Fruit fly (Drosophila melanogaster) whole organism, embryonic: ENCODE results near the gene CG2681.
A peak's percentile ranks its signal among the peaks of the same experiment; 100 is the strongest.

ENCODE experiments used
- Atf6 ChIP-seq: fragments of 200-800 bp; sonication (Bioruptor generic); IDR thresholded peaks from 2 replicates; pipeline ENCODE4 v1.3.6; 2022; ENCODE audit warnings: missing biosample characterization, missing genetic modification characterization
- C15 ChIP-seq: fragments of 200-800 bp; sonication (Bioruptor generic); IDR thresholded peaks from 3 replicates; pipeline ENCODE4 v1.3.6; 2022; ENCODE audit warnings: missing biosample characterization, missing genetic modification characterization
- CG10366 ChIP-seq: fragments of 200-800 bp; sonication (Bioruptor generic); IDR thresholded peaks from 2 replicates; pipeline ENCODE4 v1.3.6; 2022; ENCODE audit warnings: missing biosample characterization, missing genetic modification characterization
- CG10543 ChIP-seq: fragments of 200-800 bp; sonication (Bioruptor generic); optimal IDR thresholded peaks from 3 replicates; lab custom pipeline; 2017; ENCODE audit warnings: missing biosample characterization, mild to moderate bottlenecking, missing genetic modification characterization, moderate library complexity
- CG11696 ChIP-seq: fragments of 200-800 bp; sonication (Bioruptor generic); IDR thresholded peaks from 2 replicates; pipeline ENCODE4 v1.3.6; 2022; ENCODE audit warnings: missing biosample characterization, missing genetic modification characterization
- CG13424 ChIP-seq: fragments of 200-800 bp; sonication (Bioruptor generic); optimal IDR thresholded peaks from 2 replicates; lab custom pipeline; 2019; ENCODE audit warnings: missing biosample characterization, mild to moderate bottlenecking, missing genetic modification characterization, moderate library complexity
- CG14965 ChIP-seq: fragments of 200-800 bp; sonication (Bioruptor generic); optimal IDR thresholded peaks from 2 replicates; lab custom pipeline; 2016; ENCODE audit warnings: missing biosample characterization, missing genetic modification characterization, borderline replicate concordance
- CG15514 ChIP-seq: fragments of 200-800 bp; sonication (Bioruptor generic); optimal IDR thresholded peaks from 3 replicates; lab custom pipeline; 2017; ENCODE audit warnings: missing biosample characterization, missing genetic modification characterization, mild to moderate bottlenecking, moderate library complexity, missing genetic modification reagents
- CG17359 ChIP-seq: fragments of 200-800 bp; sonication (Bioruptor generic); optimal IDR thresholded peaks from 3 replicates; lab custom pipeline; 2018; ENCODE audit warnings: missing biosample characterization, mild to moderate bottlenecking, missing genetic modification characterization, moderate library complexity
- CG17802 ChIP-seq: fragments of 200-800 bp; sonication (Bioruptor generic); optimal IDR thresholded peaks from 2 replicates; lab custom pipeline; 2018; ENCODE audit warnings: missing biosample characterization, mild to moderate bottlenecking, missing genetic modification characterization, moderate library complexity
- CG1792 ChIP-seq: fragments of 200-800 bp; sonication (Bioruptor generic); optimal IDR thresholded peaks from 2 replicates; lab custom pipeline; 2016; ENCODE audit warnings: missing biosample characterization, missing genetic modification characterization
- CG2889 ChIP-seq: fragments of 200-800 bp; sonication (Bioruptor generic); IDR thresholded peaks from 3 replicates; pipeline ENCODE4 v1.3.6; 2022; ENCODE audit warnings: missing biosample characterization, missing genetic modification characterization
- CG30020 ChIP-seq: fragments of 200-800 bp; optimal IDR thresholded peaks from 2 replicates; lab custom pipeline; 2019; ENCODE audit warnings: missing biosample characterization, mild to moderate bottlenecking, missing genetic modification characterization, moderate library complexity
- CG31224 ChIP-seq: fragments of 200-800 bp; sonication (Bioruptor generic); IDR thresholded peaks from 2 replicates; pipeline ENCODE4 v1.3.6; 2022; ENCODE audit warnings: missing biosample characterization, missing genetic modification characterization
- CG32767 ChIP-seq: fragments of 200-800 bp; sonication (Bioruptor generic); IDR thresholded peaks from 2 replicates; pipeline ENCODE4 v1.3.6; 2022; ENCODE audit warnings: missing biosample characterization, missing genetic modification characterization
- CG6854 ChIP-seq: fragments of 200-800 bp; sonication (Bioruptor generic); optimal IDR thresholded peaks from 3 replicates; lab custom pipeline; 2017; ENCODE audit warnings: missing biosample characterization, mild to moderate bottlenecking, missing genetic modification characterization
- CG7556 ChIP-seq: fragments of 200-800 bp; sonication (Bioruptor generic); optimal IDR thresholded peaks from 2 replicates; lab custom pipeline; 2017; ENCODE audit warnings: missing biosample characterization, mild to moderate bottlenecking, missing genetic modification characterization
- CG7963 ChIP-seq: fragments of 200-800 bp; sonication (Bioruptor generic); IDR thresholded peaks from 3 replicates; pipeline ENCODE4 v1.3.6; 2022; ENCODE audit warnings: missing biosample characterization, missing genetic modification characterization; ENCODE audit not compliant: partially characterized antibody
- E2f1 ChIP-seq: fragments of 200-800 bp; sonication (Bioruptor generic); IDR thresholded peaks from 2 replicates; pipeline ENCODE4 v1.3.6; 2022; ENCODE audit warnings: missing biosample characterization, missing genetic modification characterization
- Ets97D ChIP-seq: fragments of 200-800 bp; sonication (Bioruptor generic); optimal IDR thresholded peaks from 3 replicates; lab custom pipeline; 2016; ENCODE audit warnings: missing biosample characterization, missing genetic modification characterization
- HLH4C ChIP-seq: fragments of 200-800 bp; sonication (Bioruptor generic); IDR thresholded peaks from 3 replicates; pipeline ENCODE4 v1.3.6; 2022; ENCODE audit warnings: missing biosample characterization, missing genetic modification characterization; ENCODE audit not compliant: partially characterized antibody
- Hmr ChIP-seq: fragments of 200-800 bp; sonication (Bioruptor generic); optimal IDR thresholded peaks from 3 replicates; lab custom pipeline; 2017; ENCODE audit warnings: mild to moderate bottlenecking, missing biosample characterization, missing genetic modification reagents, missing genetic modification characterization
- Hsf ChIP-seq: fragments of 200-800 bp; sonication (Bioruptor generic); optimal IDR thresholded peaks from 3 replicates; lab custom pipeline; 2016; ENCODE audit warnings: missing biosample characterization, missing genetic modification characterization
- Mad ChIP-seq: fragments of 200-800 bp; sonication (Bioruptor generic); optimal IDR thresholded peaks from 2 replicates; lab custom pipeline; 2016; ENCODE audit warnings: missing biosample characterization, missing genetic modification characterization
- Nf-YA ChIP-seq: fragments of 200-800 bp; sonication (Bioruptor generic); IDR thresholded peaks from 2 replicates; pipeline ENCODE4 v1.3.6; 2022; ENCODE audit warnings: missing biosample characterization, missing genetic modification characterization
- Sox102F ChIP-seq: fragments of 200-800 bp; sonication (Bioruptor generic); optimal IDR thresholded peaks from 2 replicates; lab custom pipeline; 2018; ENCODE audit warnings: missing biosample characterization, mild to moderate bottlenecking, missing genetic modification characterization, moderate library complexity
- al ChIP-seq: fragments of 200-800 bp; sonication (Bioruptor generic); IDR thresholded peaks from 2 replicates; pipeline ENCODE4 v1.3.6; 2022; ENCODE audit warnings: missing biosample characterization, missing genetic modification characterization
- ap ChIP-seq: fragments of 200-800 bp; sonication (Bioruptor generic); IDR thresholded peaks from 2 replicates; pipeline ENCODE4 v1.3.6; 2022; ENCODE audit warnings: missing biosample characterization, missing genetic modification characterization
- ara ChIP-seq: fragments of 200-800 bp; sonication (Bioruptor generic); IDR thresholded peaks from 2 replicates; pipeline ENCODE4 v1.3.6; 2022; ENCODE audit warnings: missing biosample characterization, missing genetic modification characterization
- danr ChIP-seq: fragments of 200-800 bp; sonication (Bioruptor generic); IDR thresholded peaks from 2 replicates; pipeline ENCODE4 v1.3.6; 2022; ENCODE audit warnings: missing biosample characterization, missing genetic modification characterization
- dimm ChIP-seq: fragments of 200-800 bp; sonication (Bioruptor generic); IDR thresholded peaks from 2 replicates; pipeline ENCODE4 v1.3.6; 2022; ENCODE audit warnings: missing biosample characterization, missing genetic modification characterization
- dpn ChIP-seq, 2 experiments: fragments of 200-800 bp; sonication (Bioruptor generic); optimal IDR thresholded peaks; 3 replicates each; lab custom pipeline; 2016; ENCODE audit warnings: missing biosample characterization in 2 of 2, missing genetic modification characterization in 2 of 2
- esg ChIP-seq: fragments of 200-800 bp; sonication (Bioruptor generic); conservative IDR thresholded peaks from 2 replicates; pipeline ENCODE4 v1.3.6; 2022; ENCODE audit warnings: missing biosample characterization, missing genetic modification characterization
- gcm2 ChIP-seq: fragments of 200-800 bp; sonication (Bioruptor generic); optimal IDR thresholded peaks from 2 replicates; lab custom pipeline; 2016; ENCODE audit warnings: missing biosample characterization, missing genetic modification characterization
- gfzf ChIP-seq: fragments of 200-800 bp; sonication (Bioruptor generic); optimal IDR thresholded peaks from 2 replicates; lab custom pipeline; 2016; ENCODE audit warnings: missing biosample characterization, mild to moderate bottlenecking, missing genetic modification characterization, moderate library complexity
- ham ChIP-seq: fragments of 200-800 bp; sonication (Bioruptor generic); IDR thresholded peaks from 2 replicates; pipeline ENCODE4 v1.3.6; 2022; ENCODE audit warnings: missing biosample characterization, missing genetic modification characterization
- jigr1 ChIP-seq: fragments of 200-800 bp; sonication (Bioruptor generic); IDR thresholded peaks from 3 replicates; pipeline ENCODE4 v1.3.6; 2022; ENCODE audit warnings: missing biosample characterization, missing genetic modification characterization
- mld ChIP-seq: fragments of 200-800 bp; sonication (Bioruptor generic); IDR thresholded peaks from 3 replicates; pipeline ENCODE4 v1.3.6; 2022; ENCODE audit warnings: missing biosample characterization, missing genetic modification characterization; ENCODE audit not compliant: partially characterized antibody
- otp ChIP-seq: fragments of 200-800 bp; sonication (Bioruptor generic); IDR thresholded peaks from 3 replicates; pipeline ENCODE4, ENCODE4 v1.3.6; 2022; ENCODE audit warnings: missing biosample characterization, missing genetic modification characterization
- rib ChIP-seq: fragments of 200-800 bp; sonication (Bioruptor generic); IDR thresholded peaks from 2 replicates; pipeline ENCODE4 v1.3.6; 2022; ENCODE audit warnings: missing biosample characterization, missing genetic modification characterization
- schlank ChIP-seq: fragments of 200-800 bp; sonication (Bioruptor generic); optimal IDR thresholded peaks from 2 replicates; lab custom pipeline; 2018; ENCODE audit warnings: missing biosample characterization, mild to moderate bottlenecking, missing genetic modification characterization
- sr ChIP-seq: fragments of 200-800 bp; sonication (Bioruptor generic); IDR thresholded peaks from 3 replicates; pipeline ENCODE4 v1.3.6; 2022; ENCODE audit warnings: missing biosample characterization, missing genetic modification characterization
- tio ChIP-seq: fragments of 200-800 bp; sonication (Bioruptor generic); optimal IDR thresholded peaks from 2 replicates; lab custom pipeline; 2017; ENCODE audit warnings: missing biosample characterization, missing genetic modification characterization, inconsistent platforms
- toy ChIP-seq: fragments of 200-800 bp; sonication (Bioruptor generic); IDR thresholded peaks from 2 replicates; pipeline ENCODE4 v1.3.6; 2022; ENCODE audit warnings: missing biosample characterization, missing genetic modification characterization
- trem ChIP-seq: fragments of 200-800 bp; optimal IDR thresholded peaks from 3 replicates; lab custom pipeline; 2019; ENCODE audit warnings: missing biosample characterization, mild to moderate bottlenecking, missing genetic modification characterization, moderate library complexity
- ttk ChIP-seq: fragments of 200-800 bp; sonication (Bioruptor generic); IDR thresholded peaks from 2 replicates; pipeline ENCODE4 v2.1.2; 2022; ENCODE audit warnings: missing biosample characterization, missing genetic modification characterization
- twi ChIP-seq: fragments of 200-800 bp; optimal IDR thresholded peaks from 2 replicates; lab custom pipeline; 2019; ENCODE audit warnings: missing biosample characterization, mild to moderate bottlenecking, missing genetic modification characterization, moderate library complexity
- usp ChIP-seq: fragments of >200 bp; optimal IDR thresholded peaks from 2 replicates; lab custom pipeline; 2017; ENCODE audit warnings: missing biosample characterization, missing genetic modification characterization
- vfl ChIP-seq: fragments of 200-800 bp; sonication (Bioruptor generic); optimal IDR thresholded peaks from 2 replicates; lab custom pipeline; 2016; ENCODE audit warnings: missing biosample characterization, missing genetic modification characterization
- wor ChIP-seq: fragments of 200-800 bp; sonication (Bioruptor generic); IDR thresholded peaks from 2 replicates; pipeline ENCODE4 v1.3.6; 2022; ENCODE audit warnings: missing biosample characterization, missing genetic modification characterization

CG2681 gene

DNA sequence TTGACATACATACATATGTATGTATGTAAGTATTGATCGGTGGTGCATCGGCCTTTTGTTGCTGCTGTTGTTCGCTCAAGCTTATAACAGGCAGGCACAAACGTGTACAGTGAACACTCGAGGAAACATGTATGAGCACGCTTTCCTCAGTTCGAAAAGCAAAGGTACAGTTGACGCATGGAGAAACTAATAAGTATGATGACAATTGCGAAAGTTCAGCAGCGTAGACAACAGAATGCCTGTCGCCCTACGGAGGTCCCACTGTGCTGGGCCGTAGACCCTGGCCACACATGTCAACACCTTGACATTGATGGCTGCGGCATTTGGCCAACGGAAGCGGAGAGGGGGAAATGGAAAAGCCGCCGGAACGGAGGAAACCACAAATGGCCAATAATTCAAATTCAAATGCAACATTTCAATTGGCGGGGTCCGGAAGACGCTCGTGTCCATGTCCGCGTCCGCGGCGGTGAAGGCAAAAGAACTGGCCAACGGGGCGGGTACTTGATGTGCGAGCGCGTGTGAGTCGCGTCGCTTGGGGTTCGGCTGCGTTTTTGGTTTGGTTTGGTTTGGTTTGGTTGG, at the start of gene CG2681 (continued):
- no peak for TF ChIP-seq C15 (GFP tag; lab: Robert Waterston, UW)
- TF ChIP-seq Ets97D (GFP tag; lab: Kevin White, UChicago), result no peak
- TF ChIP-seq CG31224 (GFP tag; lab: Robert Waterston, UW), result peak; percentile 31; the same call in 1 of the 2 replicates
- peak; percentile 43 for TF ChIP-seq ttk (GFP tag; lab: Robert Waterston, UW)
- 0 out of 3 replicates have a peak, but pooled peaks have one; percentile 26 for TF ChIP-seq sr (GFP tag; lab: Robert Waterston, UW)
- no peak for TF ChIP-seq CG6854
- no peak for TF ChIP-seq CG30020 (tag; lab: Kevin White, UChicago)
- peak; percentile 3 for TF ChIP-seq CG13424 (tag; lab: Kevin White, UChicago)
- TF ChIP-seq dpn (GFP tag; optimal IDR thresholded peaks at IDR 0.05; lab: Kevin White, UChicago), result peak; percentile 22 to 37
- no peak for TF ChIP-seq CG17802 (tag; lab: Kevin White, UChicago)
- TF ChIP-seq ap (GFP tag; lab: Robert Waterston, UW), result no peak
- no peak for TF ChIP-seq Hmr (GFP tag; lab: Kevin White, UChicago)
- TF ChIP-seq dimm (GFP tag; lab: Robert Waterston, UW), result 0 out of 2 replicates have a peak, but pooled peaks have one; percentile 22
- TF ChIP-seq CG10366 (GFP tag; lab: Robert Waterston, UW), result peak; percentile 54
- TF ChIP-seq Mad, result no peak
- TF ChIP-seq toy (GFP tag; lab: Robert Waterston, UW), result no peak
- 0 out of 2 replicates have a peak, but pooled peaks have one; percentile 17 for TF ChIP-seq ham
- peak; percentile 46 for TF ChIP-seq esg
- TF ChIP-seq CG32767 (GFP tag; lab: Robert Waterston, UW), result peak; percentile 23; the same call in 1 of the 2 replicates
- no peak for TF ChIP-seq CG14965 (GFP tag; lab: Kevin White, UChicago)
- TF ChIP-seq mld (GFP tag; lab: Robert Waterston, UW), result no peak
- 0 out of 2 replicates have a peak, but pooled peaks have one; percentile 25 for TF ChIP-seq rib (GFP tag; lab: Robert Waterston, UW)
- peak; percentile 24; the same call in 1 of the 2 replicates for TF ChIP-seq wor
- TF ChIP-seq ara (GFP tag; lab: Robert Waterston, UW), result peak; percentile 31
- peak; percentile 35; the same call in 1 of the 2 replicates for TF ChIP-seq Nf-YA (GFP tag; lab: Robert Waterston, UW)
- TF ChIP-seq CG10543 (GFP tag; lab: Kevin White, UChicago), result no peak
- TF ChIP-seq jigr1 (GFP tag; lab: Robert Waterston, UW), result peak; percentile 42; the same call in 1 of the 3 replicates
- 0 out of 3 replicates have a peak, but pooled peaks have one; percentile 48 for TF ChIP-seq CG2889 (GFP tag; lab: Robert Waterston, UW)
- peak; percentile 32; the same call in 1 of the 2 replicates for TF ChIP-seq Atf6 (GFP tag; lab: Robert Waterston, UW)
- peak; percentile 37 for TF ChIP-seq CG17359 (tag; lab: Kevin White, UChicago)
- no peak for TF ChIP-seq gfzf (GFP tag; lab: Kevin White, UChicago)
- 0 out of 2 replicates have a peak, but pooled peaks have one; percentile 14 for TF ChIP-seq danr
- TF ChIP-seq CG1792, result no peak
- TF ChIP-seq CG11696, result 0 out of 2 replicates have a peak, but pooled peaks have one; percentile 16
- peak; percentile 66 for TF ChIP-seq E2f1 (GFP tag; lab: Robert Waterston, UW)
- TF ChIP-seq gcm2 (GFP tag; lab: Kevin White, UChicago), result no peak
- no peak for TF ChIP-seq trem
- TF ChIP-seq vfl (GFP tag; lab: Kevin White, UChicago), result no peak
- peak; percentile 58 for TF ChIP-seq CG15514 (GFP tag; lab: Kevin White, UChicago)
- TF ChIP-seq CG7963 (GFP tag; lab: Robert Waterston, UW), result no peak
- TF ChIP-seq Hsf, result peak; percentile 27
- TF ChIP-seq CG7556, result peak; percentile 21
- TF ChIP-seq schlank (tag; lab: Kevin White, UChicago), result no peak
- TF ChIP-seq tio (GFP tag; lab: Kevin White, UChicago), result no peak
- 0 out of 3 replicates have a peak, but pooled peaks have one; percentile 51 for TF ChIP-seq otp (GFP tag; lab: Robert Waterston, UW)
- TF ChIP-seq twi (tag; lab: Kevin White, UChicago), result no peak
- no peak for TF ChIP-seq HLH4C (GFP tag; lab: Robert Waterston, UW)
- TF ChIP-seq usp (GFP tag; lab: Kevin White, UChicago), result no peak
- no peak for TF ChIP-seq Sox102F (GFP tag; lab: Kevin White, UChicago)
- peak; percentile 50 for TF ChIP-seq al
